Worm (Caenorhabditis elegans): Measurements from ENCODE around the gene sec-3.

The sec-3 gene

DNA sequence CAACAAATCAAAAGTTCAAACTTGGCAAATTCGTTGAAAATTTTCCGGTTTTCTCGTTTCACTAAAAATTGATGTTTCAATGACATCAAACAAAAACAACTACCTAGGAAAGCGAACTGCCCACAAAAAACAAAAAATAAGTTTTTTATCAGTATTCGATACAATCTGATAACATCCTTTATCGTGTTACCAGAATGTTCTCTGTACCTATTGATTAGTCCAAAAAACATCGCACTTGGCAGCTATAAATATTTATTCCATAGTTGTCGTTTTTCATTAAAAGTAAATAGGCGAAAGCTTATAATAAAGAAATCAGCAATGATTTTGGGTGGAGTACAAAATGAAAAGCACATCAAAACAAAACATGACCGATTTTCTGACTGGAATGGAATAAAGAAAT, 17.6 kb upstream of the sec-3 start (continued):
- TF ChIP-seq lin-15B (tag; optimal IDR thresholded peaks at IDR 0.05) (no peak), pax-3 (tag; optimal IDR thresholded peaks at IDR 0.05) (no peak), swsn-7 (tag; optimal IDR thresholded peaks at IDR 0.05) (no peak), skn-1 (tag; optimal IDR thresholded peaks at IDR 0.05) (no peak)

DNA sequence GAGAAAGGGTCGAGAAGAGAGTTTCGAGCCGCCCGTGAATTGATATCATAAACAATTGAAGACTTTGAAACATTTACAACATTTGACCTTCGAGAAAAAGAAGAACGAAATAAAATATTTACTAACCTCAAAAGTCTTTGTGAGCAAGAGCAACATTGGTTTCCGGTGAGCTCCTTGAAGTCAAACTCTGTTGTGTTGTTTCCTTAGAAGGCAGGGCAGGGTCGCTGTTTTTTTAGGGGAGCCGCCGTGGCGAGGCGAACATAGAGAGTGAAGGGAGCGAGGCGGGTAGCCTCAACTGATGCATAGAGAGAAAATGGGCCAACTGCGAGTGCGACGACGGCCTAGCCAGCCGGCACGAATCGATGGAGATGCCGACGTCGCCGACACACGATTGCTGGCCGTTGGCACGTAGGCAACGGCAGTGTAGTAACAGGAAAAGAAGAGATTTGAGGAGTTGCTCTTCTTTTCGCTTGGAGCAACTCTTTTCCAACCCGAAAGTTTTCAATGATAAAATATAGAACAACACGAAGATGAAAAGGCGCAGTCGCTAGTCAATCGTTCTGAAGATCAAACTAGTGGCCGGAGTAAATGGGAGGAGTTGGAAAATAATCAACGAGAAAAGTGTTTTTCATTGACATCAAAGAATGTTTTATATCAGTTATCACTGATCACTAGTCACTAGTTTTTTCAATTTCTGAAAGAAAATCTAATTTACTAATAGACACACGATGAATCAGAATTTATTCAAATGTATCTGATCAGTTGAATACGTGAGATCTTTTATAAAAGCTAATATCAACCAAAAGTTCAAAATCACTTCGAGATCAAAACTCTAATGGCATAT, 16.6 kb upstream of the sec-3 start, which contains the start of gene mai-1:
Gene mai-1, minus strand, starts transcription at position 557 of the 844 bp plus-strand sequence.
- TF ChIP-seq nhr-47 (tag; optimal IDR thresholded peaks at IDR 0.05) (peak; percentile 57), pqm-1 (tag; optimal IDR thresholded peaks at IDR 0.05) (no peak), sox-4 (tag; optimal IDR thresholded peaks at IDR 0.05) (no peak), ztf-11 (tag; optimal IDR thresholded peaks at IDR 0.05) (peak in 1 of 2 experiments; percentile 14), grh-1 (GFP tag; IDR thresholded peaks at IDR 0.05) (no peak), lin-15B (tag; optimal IDR thresholded peaks at IDR 0.05) (no peak), ets-5 (GFP tag; IDR thresholded peaks at IDR 0.05) (no peak), nhr-19 (GFP tag; conservative IDR thresholded peaks at IDR 0.05) (peak; percentile 65), fkh-10 (GFP tag; optimal IDR thresholded peaks at IDR 0.05) (peak; percentile 60), mef-2 (tag; optimal IDR thresholded peaks at IDR 0.05) (peak; percentile 20), F16B12.6 (tag; optimal IDR thresholded peaks at IDR 0.05) (no peak), unc-30 (tag; optimal IDR thresholded peaks at IDR 0.05) (no peak), lin-35 (GFP tag; optimal IDR thresholded peaks at IDR 0.05) (peak; percentile 22 to 32), lsy-2 (tag; optimal IDR thresholded peaks at IDR 0.05) (peak in 1 of 2 experiments; percentile 12), nhr-90 (tag; optimal IDR thresholded peaks at IDR 0.05; ENCODE audit: poor library complexity) (peak; percentile 15), fos-1 (tag; optimal IDR thresholded peaks at IDR 0.05) (no peak), nhr-20 (tag; optimal IDR thresholded peaks at IDR 0.05) (peak; percentile 21), zag-1 (tag; optimal IDR thresholded peaks at IDR 0.05) (no peak), unc-86 (tag; optimal IDR thresholded peaks at IDR 0.05) (peak; percentile 38), aly-2 (tag; optimal IDR thresholded peaks at IDR 0.05) (no peak), irx-1 (tag; optimal IDR thresholded peaks at IDR 0.05) (no peak), snu-23 (GFP tag; optimal IDR thresholded peaks at IDR 0.05) (peak; percentile 57), snpc-4 (tag; optimal IDR thresholded peaks at IDR 0.05) (no peak), C34B4.2 (tag; optimal IDR thresholded peaks at IDR 0.05) (no peak), aha-1 (tag; optimal IDR thresholded peaks at IDR 0.05) (peak; percentile 95), nhr-28 (tag; optimal IDR thresholded peaks at IDR 0.05) (no peak), unc-62 (GFP tag; optimal IDR thresholded peaks at IDR 0.05) (no peak), jun-1 (tag; optimal IDR thresholded peaks at IDR 0.05) (no peak), C16A3.4 (tag; optimal IDR thresholded peaks at IDR 0.05) (no peak), elt-2 (tag; optimal IDR thresholded peaks at IDR 0.05) (no peak), nhr-71 (tag; optimal IDR thresholded peaks at IDR 0.05) (peak; percentile 70), nhr-77 (tag; optimal IDR thresholded peaks at IDR 0.05) (no peak), lin-39 (tag; optimal IDR thresholded peaks at IDR 0.05) (no peak), swsn-7 (tag; optimal IDR thresholded peaks at IDR 0.05) (peak; percentile 65), ceh-82 (tag; optimal IDR thresholded peaks at IDR 0.05) (peak; percentile 20 to 73 (median 23)), rnt-1 (tag; optimal IDR thresholded peaks at IDR 0.05) (peak; percentile 60), mab-9 (GFP tag; IDR thresholded peaks at IDR 0.05) (peak; percentile 57; the same call in 1 of the 2 replicates), ama-1 (optimal IDR thresholded peaks at IDR 0.05) (no peak), nhr-76 (tag; optimal IDR thresholded peaks at IDR 0.05) (no peak), dsc-1 (tag; optimal IDR thresholded peaks at IDR 0.05) (no peak), alr-1 (tag; optimal IDR thresholded peaks at IDR 0.05; ENCODE audit: borderline replicate concordance) (no peak), pax-3 (tag; optimal IDR thresholded peaks at IDR 0.05) (no peak), nhr-12 (tag; optimal IDR thresholded peaks at IDR 0.05) (no peak), sptf-1 (tag; optimal IDR thresholded peaks at IDR 0.05) (no peak), zip-4 (GFP tag; optimal IDR thresholded peaks at IDR 0.05) (no peak), egl-27 (tag; optimal IDR thresholded peaks at IDR 0.05) (no peak), ceh-63 (GFP tag; optimal IDR thresholded peaks at IDR 0.05) (no peak), Y116A8C.19 (tag; optimal IDR thresholded peaks at IDR 0.05; ENCODE audit: borderline replicate concordance) (no peak), isw-1 (GFP tag; IDR thresholded peaks at IDR 0.05) (no peak)
